Comparison of ENCODE assay signal across 5 fruit fly cellular contexts in the genomic region with DNA sequence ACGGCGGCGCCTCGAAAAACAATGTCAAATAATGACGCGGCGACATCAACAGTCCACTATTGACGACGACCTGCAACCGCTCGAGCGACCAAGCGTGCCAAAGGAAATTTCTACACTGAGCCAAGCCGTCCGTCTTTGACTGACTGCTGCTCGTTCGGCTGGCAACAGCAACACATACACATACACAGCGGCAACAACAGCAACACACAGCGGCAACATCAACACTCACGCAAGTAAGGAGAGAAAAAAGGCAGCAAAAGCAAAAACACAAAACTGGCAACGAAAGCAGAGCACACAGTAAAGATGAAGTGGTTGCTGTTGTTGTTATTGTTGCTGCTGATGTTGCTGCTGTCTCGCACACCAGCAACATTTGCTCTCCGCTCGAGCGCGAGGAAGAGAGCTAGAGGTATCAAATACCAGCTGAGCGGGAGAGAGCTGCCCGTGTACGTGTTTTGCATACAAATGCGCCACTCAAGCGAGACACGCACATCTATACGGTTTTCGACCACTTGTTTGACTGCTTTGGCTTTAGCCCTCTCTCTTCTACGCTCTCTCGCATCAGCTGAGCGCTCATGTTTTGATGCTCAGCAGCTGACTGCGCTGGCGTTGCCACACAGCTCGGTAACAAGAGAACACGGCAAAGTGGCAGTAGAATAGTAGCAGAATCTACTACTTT.
TF ChIP-seq lines count a peak whose summit lies in the region.

No protein-coding gene starts in this region.

TF ChIP-seq in whole organism, adult, 20 proteins besides CTCF, POLR2A, EP300 and RAD21 (continued from another document):
- TF ChIP-seq cnc (optimal IDR thresholded peaks at IDR 0.05; lab: Kevin White, UChicago) (no peak), cic (GFP tag; optimal IDR thresholded peaks at IDR 0.05; lab: Kevin White, UChicago) (peak; percentile 90), pad (GFP tag; optimal IDR thresholded peaks at IDR 0.05; lab: Kevin White, UChicago) (peak; percentile 22), CG11617 (GFP tag; optimal IDR thresholded peaks at IDR 0.05; lab: Kevin White, UChicago) (peak; percentile 32)

TF ChIP-seq in whole organism, embryonic, 481 proteins besides CTCF, POLR2A, EP300 and RAD21 (continued from another document and continues in another):
- no peak for TF ChIP-seq danr (GFP tag; IDR thresholded peaks at IDR 0.05; lab: Robert Waterston, UW)
- TF ChIP-seq CG6791 (GFP tag; IDR thresholded peaks at IDR 0.05; lab: Robert Waterston, UW; ENCODE audit: partially characterized antibody), result peak; percentile 49; the same call in 2 of the 3 replicates
- peak; percentile 34; the same call in 1 of the 3 replicates for TF ChIP-seq knrl (GFP tag; IDR thresholded peaks at IDR 0.05; lab: Robert Waterston, UW; ENCODE audit: partially characterized antibody)
- TF ChIP-seq Gsc (GFP tag; IDR thresholded peaks at IDR 0.05; lab: Robert Waterston, UW), result no peak
- TF ChIP-seq Ssrp (tag; optimal IDR thresholded peaks at IDR 0.05; lab: Kevin White, UChicago), result no peak
- TF ChIP-seq Hsf (GFP tag; optimal IDR thresholded peaks at IDR 0.05; lab: Kevin White, UChicago), result no peak
- TF ChIP-seq CG33213 (GFP tag; optimal IDR thresholded peaks at IDR 0.05; lab: Kevin White, UChicago), result no peak
- TF ChIP-seq CG11695 (GFP tag; IDR thresholded peaks at IDR 0.05; lab: Robert Waterston, UW), result no peak
- no peak for TF ChIP-seq az2 (GFP tag; optimal IDR thresholded peaks at IDR 0.05; lab: Kevin White, UChicago)
- no peak for TF ChIP-seq Bdp1 (GFP tag; optimal IDR thresholded peaks at IDR 0.05; lab: Kevin White, UChicago)
- TF ChIP-seq CG6689 (GFP tag; IDR thresholded peaks at IDR 0.05; lab: Robert Waterston, UW), result 0 out of 2 replicates have a peak, but pooled peaks have one; percentile 34
- no peak for TF ChIP-seq CG17612 (GFP tag; IDR thresholded peaks at IDR 0.05; lab: Robert Waterston, UW)
- TF ChIP-seq fru (optimal IDR thresholded peaks at IDR 0.05; lab: Kevin White, UChicago), result no peak
- no peak for TF ChIP-seq Xrp1 (GFP tag; IDR thresholded peaks at IDR 0.05; lab: Robert Waterston, UW)
- 0 out of 2 replicates have a peak, but pooled peaks have one; percentile 15 for TF ChIP-seq wdn (GFP tag; IDR thresholded peaks at IDR 0.05; lab: Robert Waterston, UW)
- no peak for TF ChIP-seq CG14860 (GFP tag; IDR thresholded peaks at IDR 0.05; lab: Robert Waterston, UW; ENCODE audit: partially characterized antibody)
- TF ChIP-seq CG1832 (GFP tag; optimal IDR thresholded peaks at IDR 0.05; lab: Kevin White, UChicago), result no peak
- peak; percentile 17 for TF ChIP-seq ash1 (GFP tag; optimal IDR thresholded peaks at IDR 0.05; lab: Kevin White, UChicago)
- TF ChIP-seq ase (GFP tag; IDR thresholded peaks at IDR 0.05; lab: Robert Waterston, UW), result no peak
- peak; percentile 21 for TF ChIP-seq YL-1 (GFP tag; optimal IDR thresholded peaks at IDR 0.05; lab: Kevin White, UChicago)
- TF ChIP-seq Sin3A (optimal IDR thresholded peaks at IDR 0.05; lab: Kevin White, UChicago), result no peak
- TF ChIP-seq gt (GFP tag; IDR thresholded peaks at IDR 0.05; lab: Robert Waterston, UW), result no peak
- TF ChIP-seq CG2889 (GFP tag; IDR thresholded peaks at IDR 0.05; lab: Robert Waterston, UW), result no peak
- no peak for TF ChIP-seq NK7.1 (GFP tag; optimal IDR thresholded peaks at IDR 0.05; lab: Kevin White, UChicago)
- peak; percentile 100 for TF ChIP-seq kah (GFP tag; optimal IDR thresholded peaks at IDR 0.05; lab: Kevin White, UChicago)
- TF ChIP-seq cg (GFP tag; optimal IDR thresholded peaks at IDR 0.05; lab: Kevin White, UChicago), result peak; percentile 100
- no peak for TF ChIP-seq C15 (GFP tag; IDR thresholded peaks at IDR 0.05; lab: Robert Waterston, UW)
- TF ChIP-seq lola (GFP tag; optimal IDR thresholded peaks at IDR 0.05; lab: Kevin White, UChicago), result no peak
- TF ChIP-seq bcd (GFP tag; optimal IDR thresholded peaks at IDR 0.05; lab: Kevin White, UChicago), result no peak

TF ChIP-seq in whole organism, prepupa, 60 proteins besides CTCF, POLR2A, EP300 and RAD21 (continued from another document and continues in another):
- peak; percentile 81 for TF ChIP-seq net (GFP tag; optimal IDR thresholded peaks at IDR 0.05; lab: Kevin White, UChicago)
- TF ChIP-seq CG8319 (GFP tag; optimal IDR thresholded peaks at IDR 0.05; lab: Kevin White, UChicago), result no peak
- peak; percentile 26 for TF ChIP-seq achi (GFP tag; optimal IDR thresholded peaks at IDR 0.05; lab: Kevin White, UChicago)
- peak; percentile 82 for TF ChIP-seq Lpt (GFP tag; optimal IDR thresholded peaks at IDR 0.05; lab: Kevin White, UChicago)
- TF ChIP-seq fd85E (GFP tag; optimal IDR thresholded peaks at IDR 0.05; lab: Kevin White, UChicago), result peak; percentile 65
- TF ChIP-seq CG4318 (GFP tag; optimal IDR thresholded peaks at IDR 0.05; lab: Kevin White, UChicago), result no peak
- peak; percentile 39 for TF ChIP-seq spab (GFP tag; optimal IDR thresholded peaks at IDR 0.05; lab: Kevin White, UChicago)
- TF ChIP-seq Eip93F (GFP tag; optimal IDR thresholded peaks at IDR 0.05; lab: Kevin White, UChicago), result no peak
- TF ChIP-seq dac (GFP tag; optimal IDR thresholded peaks at IDR 0.05; lab: Kevin White, UChicago), result peak; percentile 11
- TF ChIP-seq vri (GFP tag; optimal IDR thresholded peaks at IDR 0.05; lab: Kevin White, UChicago), result peak; percentile 60
- peak; percentile 31 for TF ChIP-seq CG34406 (GFP tag; optimal IDR thresholded peaks at IDR 0.05; lab: Kevin White, UChicago)
- TF ChIP-seq CG15336 (GFP tag; IDR thresholded peaks at IDR 0.05; lab: Robert Waterston, UW), result peak; percentile 59
- TF ChIP-seq CG11294 (GFP tag; IDR thresholded peaks at IDR 0.05; lab: Robert Waterston, UW), result no peak
- no peak for TF ChIP-seq Hr4 (GFP tag; optimal IDR thresholded peaks at IDR 0.05; lab: Kevin White, UChicago)
- TF ChIP-seq Hr39 (GFP tag; optimal IDR thresholded peaks at IDR 0.05; lab: Kevin White, UChicago), result no peak
- no peak for TF ChIP-seq Ets21C (GFP tag; optimal IDR thresholded peaks at IDR 0.05; lab: Kevin White, UChicago)
- TF ChIP-seq acj6 (GFP tag; optimal IDR thresholded peaks at IDR 0.05; lab: Kevin White, UChicago), result no peak
- peak; percentile 33 for TF ChIP-seq esn (GFP tag; optimal IDR thresholded peaks at IDR 0.05; lab: Kevin White, UChicago)
- TF ChIP-seq Blimp-1 (GFP tag; optimal IDR thresholded peaks at IDR 0.05; lab: Kevin White, UChicago), result peak; percentile 37
- TF ChIP-seq Hr38 (GFP tag; optimal IDR thresholded peaks at IDR 0.05; lab: Kevin White, UChicago), result no peak
- no peak for TF ChIP-seq Sox15 (GFP tag; optimal IDR thresholded peaks at IDR 0.05; lab: Kevin White, UChicago)
- peak; percentile 54 for TF ChIP-seq CG32006 (GFP tag; optimal IDR thresholded peaks at IDR 0.05; lab: Kevin White, UChicago)
- TF ChIP-seq CG8119 (GFP tag; IDR thresholded peaks at IDR 0.05; lab: Robert Waterston, UW), result peak; percentile 57
- TF ChIP-seq fkh (GFP tag; optimal IDR thresholded peaks at IDR 0.05; lab: Kevin White, UChicago), result peak; percentile 71
- peak; percentile 62 for TF ChIP-seq CG6808 (GFP tag; optimal IDR thresholded peaks at IDR 0.05; lab: Kevin White, UChicago)
- TF ChIP-seq lz (GFP tag; optimal IDR thresholded peaks at IDR 0.05; lab: Kevin White, UChicago), result peak; percentile 2
- TF ChIP-seq CG11762 (GFP tag; optimal IDR thresholded peaks at IDR 0.05; lab: Kevin White, UChicago; ENCODE audit: insufficient read depth), result peak; percentile 25
- no peak for TF ChIP-seq cyc (GFP tag; optimal IDR thresholded peaks at IDR 0.05; lab: Kevin White, UChicago)
- TF ChIP-seq CG3919 (GFP tag; optimal IDR thresholded peaks at IDR 0.05; lab: Kevin White, UChicago), result peak; percentile 77
- TF ChIP-seq pdm3 (GFP tag; optimal IDR thresholded peaks at IDR 0.05; lab: Kevin White, UChicago), result peak; percentile 15
- no peak for TF ChIP-seq fd59A (GFP tag; optimal IDR thresholded peaks at IDR 0.05; lab: Kevin White, UChicago)
- peak; percentile 90 for TF ChIP-seq Eip78C (GFP tag; lab: Kevin White, UChicago)

TF ChIP-seq in whole organism, pupa, 21 proteins besides CTCF, POLR2A, EP300 and RAD21 (continued from another document):
- peak; percentile 79 for TF ChIP-seq fd96Ca (GFP tag; IDR thresholded peaks at IDR 0.05; lab: Robert Waterston, UW)
- peak; percentile 79 for TF ChIP-seq CG32121 (GFP tag; IDR thresholded peaks at IDR 0.05; lab: Robert Waterston, UW)
- TF ChIP-seq CG34367 (tag; optimal IDR thresholded peaks at IDR 0.05; lab: Kevin White, UChicago), result peak; percentile 65

TF ChIP-seq in whole organism, wandering third instar larva, 38 proteins besides CTCF, POLR2A, EP300 and RAD21 (continued from another document):
- TF ChIP-seq foxo (GFP tag; optimal IDR thresholded peaks at IDR 0.05; lab: Kevin White, UChicago), result peak in 1 of 2 experiments; percentile 3
- peak; percentile 70 for TF ChIP-seq N (GFP tag; optimal IDR thresholded peaks at IDR 0.05; lab: Kevin White, UChicago)
- TF ChIP-seq woc (GFP tag; optimal IDR thresholded peaks at IDR 0.05; lab: Kevin White, UChicago), result peak; percentile 0
- no peak for TF ChIP-seq CG9705 (GFP tag; optimal IDR thresholded peaks at IDR 0.05; lab: Kevin White, UChicago)
- TF ChIP-seq Hr78 (GFP tag; optimal IDR thresholded peaks at IDR 0.05; lab: Kevin White, UChicago), result no peak
- no peak for TF ChIP-seq ey (GFP tag; optimal IDR thresholded peaks at IDR 0.05; lab: Kevin White, UChicago)
- peak; percentile 32 for TF ChIP-seq Jra (GFP tag; optimal IDR thresholded peaks at IDR 0.05; lab: Kevin White, UChicago)
- TF ChIP-seq HLH106 (tag; optimal IDR thresholded peaks at IDR 0.05; lab: Kevin White, UChicago), result no peak
- no peak for TF ChIP-seq pan (optimal IDR thresholded peaks at IDR 0.05; lab: Kevin White, UChicago)
- TF ChIP-seq GATAd (GFP tag; optimal IDR thresholded peaks at IDR 0.05; lab: Kevin White, UChicago), result no peak
- peak; percentile 17 for TF ChIP-seq Hnf4 (GFP tag; optimal IDR thresholded peaks at IDR 0.05; lab: Kevin White, UChicago)
- no peak for TF ChIP-seq usp (GFP tag; optimal IDR thresholded peaks at IDR 0.05; lab: Kevin White, UChicago)
- TF ChIP-seq lola (GFP tag; optimal IDR thresholded peaks at IDR 0.05; lab: Kevin White, UChicago), result no peak
- TF ChIP-seq Dif (GFP tag; optimal IDR thresholded peaks at IDR 0.05; lab: Kevin White, UChicago; ENCODE audit: partially characterized antibody), result peak; percentile 99
- TF ChIP-seq sv (GFP tag; optimal IDR thresholded peaks at IDR 0.05; lab: Kevin White, UChicago), result no peak
- TF ChIP-seq brk (GFP tag; optimal IDR thresholded peaks at IDR 0.05; lab: Kevin White, UChicago), result peak; percentile 79
- TF ChIP-seq Vsx2 (GFP tag; optimal IDR thresholded peaks at IDR 0.05; lab: Kevin White, UChicago; ENCODE audit: partially characterized antibody), result peak; percentile 65
- no peak for TF ChIP-seq dmrt93B (GFP tag; optimal IDR thresholded peaks at IDR 0.05; lab: Kevin White, UChicago)
- peak; percentile 36 for TF ChIP-seq sage (GFP tag; optimal IDR thresholded peaks at IDR 0.05; lab: Kevin White, UChicago)
- peak; percentile 86 for TF ChIP-seq CrebA (GFP tag; optimal IDR thresholded peaks at IDR 0.05; lab: Kevin White, UChicago; ENCODE audit: borderline replicate concordance)
